Fruit fly (Drosophila melanogaster) whole organism, embryonic: ENCODE measurements around the gene srp.

ENCODE experiments used
- Adf1 ChIP-seq: fragments of 200-800 bp; sonication (Bioruptor generic); IDR thresholded peaks from 2 replicates; pipeline ENCODE4 v1.3.6; 2022; ENCODE audit warnings: missing biosample characterization, missing genetic modification characterization
- Aef1 ChIP-seq: fragments of 200-800 bp; sonication (Bioruptor generic); IDR thresholded peaks from 3 replicates; pipeline ENCODE4 v1.3.6; 2022; ENCODE audit warnings: missing biosample characterization, missing genetic modification characterization
- Bgb ChIP-seq: fragments of 200-800 bp; sonication (Bioruptor generic); IDR thresholded peaks from 2 replicates; pipeline ENCODE4 v1.3.6; 2022; ENCODE audit warnings: missing biosample characterization, missing genetic modification characterization; ENCODE audit not compliant: partially characterized antibody
- Bteb2 ChIP-seq: fragments of 200-800 bp; sonication (Bioruptor generic); optimal IDR thresholded peaks from 2 replicates; lab custom pipeline; 2016; ENCODE audit warnings: missing biosample characterization, missing genetic modification characterization
- CG10543 ChIP-seq: fragments of 200-800 bp; sonication (Bioruptor generic); optimal IDR thresholded peaks from 3 replicates; lab custom pipeline; 2017; ENCODE audit warnings: missing biosample characterization, mild to moderate bottlenecking, missing genetic modification characterization, moderate library complexity
- CG11696 ChIP-seq: fragments of 200-800 bp; sonication (Bioruptor generic); IDR thresholded peaks from 2 replicates; pipeline ENCODE4 v1.3.6; 2022; ENCODE audit warnings: missing biosample characterization, missing genetic modification characterization
- CG12219 ChIP-seq: fragments of 200-800 bp; sonication (Bioruptor generic); optimal IDR thresholded peaks from 3 replicates; lab custom pipeline; 2018; ENCODE audit warnings: missing biosample characterization, mild to moderate bottlenecking, missing genetic modification characterization
- CG13775 ChIP-seq: fragments of 200-800 bp; sonication (Bioruptor generic); optimal IDR thresholded peaks from 3 replicates; lab custom pipeline; 2017; ENCODE audit warnings: missing biosample characterization, mild to moderate bottlenecking, missing genetic modification characterization
- CG14667 ChIP-seq: fragments of 200-800 bp; sonication (Bioruptor generic); IDR thresholded peaks from 2 replicates; pipeline ENCODE4 v1.3.6; 2022; ENCODE audit warnings: missing biosample characterization, missing genetic modification characterization
- CG16815 ChIP-seq: fragments of 200-800 bp; sonication (Bioruptor generic); optimal IDR thresholded peaks from 3 replicates; lab custom pipeline; 2017; ENCODE audit warnings: missing biosample characterization, mild to moderate bottlenecking, missing genetic modification characterization
- CG17328 ChIP-seq: fragments of 200-800 bp; sonication (Bioruptor generic); IDR thresholded peaks from 2 replicates; pipeline ENCODE4 v1.3.6; 2022; ENCODE audit warnings: missing biosample characterization, missing genetic modification characterization
- CG17829 ChIP-seq: fragments of 200-800 bp; optimal IDR thresholded peaks from 2 replicates; lab custom pipeline; 2019; ENCODE audit warnings: missing biosample characterization, mild to moderate bottlenecking, missing genetic modification characterization, moderate library complexity
- CG17912 ChIP-seq: fragments of 200-800 bp; sonication (Bioruptor generic); optimal IDR thresholded peaks from 2 replicates; lab custom pipeline; 2018; ENCODE audit warnings: missing biosample characterization, mild to moderate bottlenecking, missing genetic modification characterization
- CG1832 ChIP-seq: fragments of 200-800 bp; sonication (Bioruptor generic); optimal IDR thresholded peaks from 2 replicates; lab custom pipeline; 2017; ENCODE audit warnings: missing biosample characterization, mild to moderate bottlenecking, missing genetic modification characterization, inconsistent platforms
- CG30431 ChIP-seq: fragments of 200-800 bp; sonication (Bioruptor generic); optimal IDR thresholded peaks from 2 replicates; lab custom pipeline; 2017; ENCODE audit warnings: missing biosample characterization, missing genetic modification characterization
- CG32772 ChIP-seq: fragments of 200-800 bp; sonication (Bioruptor generic); IDR thresholded peaks from 2 replicates; pipeline ENCODE4 v1.3.6; 2022; ENCODE audit warnings: missing biosample characterization, missing genetic modification characterization
- CG34376 ChIP-seq: fragments of 200-800 bp; sonication (Bioruptor generic); optimal IDR thresholded peaks from 2 replicates; lab custom pipeline; 2018; ENCODE audit warnings: missing biosample characterization, mild to moderate bottlenecking, missing genetic modification characterization
- CG4404 ChIP-seq: fragments of 200-800 bp; sonication (Bioruptor generic); IDR thresholded peaks from 2 replicates; pipeline ENCODE4 v1.3.6; 2022; ENCODE audit warnings: missing biosample characterization, missing genetic modification characterization
- CG6689 ChIP-seq: fragments of 200-800 bp; sonication (Bioruptor generic); IDR thresholded peaks from 2 replicates; pipeline ENCODE4 v1.3.6; 2022; ENCODE audit warnings: missing biosample characterization, missing genetic modification characterization
- CG7357 ChIP-seq: fragments of 200-800 bp; sonication (Bioruptor generic); IDR thresholded peaks from 3 replicates; pipeline ENCODE4 v1.3.6; 2022; ENCODE audit warnings: missing biosample characterization, missing genetic modification characterization
- CG7556 ChIP-seq: fragments of 200-800 bp; sonication (Bioruptor generic); optimal IDR thresholded peaks from 2 replicates; lab custom pipeline; 2017; ENCODE audit warnings: missing biosample characterization, mild to moderate bottlenecking, missing genetic modification characterization
- CG7928 ChIP-seq: fragments of 200-800 bp; sonication (Bioruptor generic); optimal IDR thresholded peaks from 2 replicates; lab custom pipeline; 2017; ENCODE audit warnings: missing biosample characterization, mild to moderate bottlenecking, missing genetic modification characterization
- CG7963 ChIP-seq: fragments of 200-800 bp; sonication (Bioruptor generic); IDR thresholded peaks from 3 replicates; pipeline ENCODE4 v1.3.6; 2022; ENCODE audit warnings: missing biosample characterization, missing genetic modification characterization; ENCODE audit not compliant: partially characterized antibody
- CG9437 ChIP-seq: fragments of 200-800 bp; sonication (Bioruptor generic); optimal IDR thresholded peaks from 2 replicates; lab custom pipeline; 2018; ENCODE audit warnings: missing biosample characterization, mild to moderate bottlenecking, missing genetic modification characterization
- CTCF ChIP-seq: fragments of 200-800 bp; sonication (Bioruptor generic); optimal IDR thresholded peaks from 2 replicates; lab custom pipeline; 2017; ENCODE audit warnings: missing biosample characterization, mild to moderate bottlenecking, missing genetic modification characterization, moderate library complexity
- D19A ChIP-seq: fragments of 200-800 bp; optimal IDR thresholded peaks from 3 replicates; lab custom pipeline; 2019; ENCODE audit warnings: missing biosample characterization, mild to moderate bottlenecking, missing genetic modification characterization, moderate library complexity
- Dll ChIP-seq: fragments of 200-800 bp; sonication (Bioruptor generic); IDR thresholded peaks from 4 replicates; pipeline ENCODE4 v1.3.6; 2022; ENCODE audit warnings: missing biosample characterization, missing genetic modification characterization; ENCODE audit not compliant: partially characterized antibody
- Dref ChIP-seq: fragments of 200-800 bp; sonication (Bioruptor generic); IDR thresholded peaks from 2 replicates; pipeline ENCODE4 v1.3.6; 2022; ENCODE audit warnings: missing biosample characterization, missing genetic modification characterization
- Ets65A ChIP-seq: fragments of 200-800 bp; sonication (Bioruptor generic); peaks from one replicate; lab custom pipeline; 2016; ENCODE audit warnings: missing biosample characterization, missing genetic modification characterization
- HmgD ChIP-seq: fragments of 200-800 bp; sonication (Bioruptor generic); optimal IDR thresholded peaks from 3 replicates; lab custom pipeline; 2016; ENCODE audit warnings: missing biosample characterization, missing genetic modification characterization
- HmgZ ChIP-seq: fragments of 200-800 bp; sonication (Bioruptor generic); optimal IDR thresholded peaks from 2 replicates; lab custom pipeline; 2018; ENCODE audit warnings: missing biosample characterization, mild to moderate bottlenecking, missing genetic modification characterization
- NFAT ChIP-seq: fragments of 200-800 bp; sonication (Bioruptor generic); IDR thresholded peaks from 2 replicates; pipeline ENCODE4 v1.3.6; 2022; ENCODE audit warnings: missing biosample characterization, missing genetic modification characterization
- Sox102F ChIP-seq: fragments of 200-800 bp; sonication (Bioruptor generic); optimal IDR thresholded peaks from 2 replicates; lab custom pipeline; 2018; ENCODE audit warnings: missing biosample characterization, mild to moderate bottlenecking, missing genetic modification characterization, moderate library complexity
- Ssrp ChIP-seq: fragments of 200-800 bp; sonication (Bioruptor generic); optimal IDR thresholded peaks from 2 replicates; lab custom pipeline; 2018; ENCODE audit warnings: missing biosample characterization, mild to moderate bottlenecking, missing genetic modification characterization, moderate library complexity
- amos ChIP-seq: fragments of 200-800 bp; sonication (Bioruptor generic); IDR thresholded peaks from 2 replicates; pipeline ENCODE4 v1.3.6; 2022; ENCODE audit warnings: missing biosample characterization, missing genetic modification characterization; ENCODE audit not compliant: partially characterized antibody
- bab2 ChIP-seq: fragments of 200-800 bp; sonication (Bioruptor generic); optimal IDR thresholded peaks from 2 replicates; lab custom pipeline; 2016; ENCODE audit warnings: missing biosample characterization, missing genetic modification characterization
- br ChIP-seq: fragments of >200 bp; optimal IDR thresholded peaks from 2 replicates; lab custom pipeline; 2017
- btn ChIP-seq: fragments of 200-800 bp; sonication (Bioruptor generic); optimal IDR thresholded peaks from 2 replicates; lab custom pipeline; 2016; ENCODE audit warnings: missing biosample characterization, missing genetic modification characterization
- dati ChIP-seq: fragments of 200-800 bp; sonication (Bioruptor generic); IDR thresholded peaks from 2 replicates; pipeline ENCODE4 v1.3.6; 2022; ENCODE audit warnings: missing biosample characterization, missing genetic modification characterization
- en ChIP-seq: fragments of 200-800 bp; sonication (Bioruptor generic); optimal IDR thresholded peaks from 2 replicates; lab custom pipeline; 2016; ENCODE audit warnings: missing biosample characterization, missing genetic modification characterization
- gce ChIP-seq: fragments of 200-800 bp; sonication (Bioruptor generic); IDR thresholded peaks from 3 replicates; pipeline ENCODE4 v1.3.6; 2022; ENCODE audit warnings: missing biosample characterization, missing genetic modification characterization
- gcm2 ChIP-seq: fragments of 200-800 bp; sonication (Bioruptor generic); optimal IDR thresholded peaks from 2 replicates; lab custom pipeline; 2016; ENCODE audit warnings: missing biosample characterization, missing genetic modification characterization
- grau ChIP-seq: fragments of 200-800 bp; optimal IDR thresholded peaks from 3 replicates; lab custom pipeline; 2019; ENCODE audit warnings: missing biosample characterization, mild to moderate bottlenecking, missing genetic modification characterization, moderate library complexity
- gsb-n ChIP-seq: fragments of 200-800 bp; sonication (Bioruptor generic); optimal IDR thresholded peaks from 3 replicates; lab custom pipeline; 2018; ENCODE audit warnings: missing biosample characterization, mild to moderate bottlenecking, missing genetic modification characterization
- insv ChIP-seq, 2 experiments: fragments of 200-800 bp; sonication (Bioruptor generic); optimal IDR thresholded peaks; 3 replicates each; lab custom pipeline; 2016 to 2018; ENCODE audit warnings: missing biosample characterization in 2 of 2, missing genetic modification characterization in 2 of 2
- jumu ChIP-seq: fragments of 200-800 bp; sonication (Bioruptor generic); optimal IDR thresholded peaks from 3 replicates; lab custom pipeline; 2016; ENCODE audit warnings: missing biosample characterization, missing genetic modification characterization
- nom ChIP-seq: fragments of 200-800 bp; sonication (Bioruptor generic); optimal IDR thresholded peaks from 2 replicates; lab custom pipeline; 2017; ENCODE audit warnings: missing biosample characterization, missing genetic modification characterization, mild to moderate bottlenecking, moderate library complexity, missing genetic modification reagents
- pita ChIP-seq: fragments of 200-800 bp; sonication (Bioruptor generic); optimal IDR thresholded peaks from 2 replicates; lab custom pipeline; 2017; ENCODE audit warnings: missing biosample characterization, mild to moderate bottlenecking, missing genetic modification characterization
- stwl ChIP-seq: fragments of 200-800 bp; sonication (Bioruptor generic); optimal IDR thresholded peaks from 3 replicates; lab custom pipeline; 2018; ENCODE audit warnings: missing biosample characterization, mild to moderate bottlenecking, missing genetic modification characterization, moderate library complexity
- tap ChIP-seq: fragments of 200-800 bp; optimal IDR thresholded peaks from 3 replicates; lab custom pipeline; 2019; ENCODE audit warnings: missing biosample characterization, mild to moderate bottlenecking, missing genetic modification characterization, moderate library complexity
- unc-4 ChIP-seq: fragments of 200-800 bp; sonication (Bioruptor generic); IDR thresholded peaks from 2 replicates; pipeline ENCODE4 v1.3.6; 2022; ENCODE audit warnings: missing biosample characterization, missing genetic modification characterization; ENCODE audit not compliant: partially characterized antibody
- unpg ChIP-seq: fragments of 200-800 bp; sonication (Bioruptor generic); optimal IDR thresholded peaks from 3 replicates; lab custom pipeline; 2018; ENCODE audit warnings: missing biosample characterization, mild to moderate bottlenecking, missing genetic modification characterization, moderate library complexity
- yki ChIP-seq: fragments of >200 bp; optimal IDR thresholded peaks from 3 replicates; lab custom pipeline; 2018

srp gene

DNA sequence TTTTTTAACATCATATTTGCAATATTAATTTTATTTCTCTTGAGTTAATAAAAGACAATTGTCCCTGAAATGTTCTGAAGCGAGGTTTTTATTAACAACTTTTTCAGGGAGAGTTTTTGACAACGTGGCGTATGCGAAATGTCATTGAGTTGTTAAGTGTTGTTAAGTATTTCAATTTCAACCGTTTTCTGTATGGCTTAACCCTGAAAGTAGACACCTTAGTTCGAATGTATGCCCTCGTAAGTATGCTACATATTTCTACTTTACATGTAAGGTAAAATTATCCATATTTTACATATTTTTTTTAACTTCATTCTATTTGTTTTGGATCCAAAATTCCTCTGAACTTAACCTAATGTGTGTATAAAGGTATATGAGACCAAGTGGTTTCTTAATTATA lies 18.1 kb downstream of the srp start (continued):
- TF ChIP-seq CG17912 (no peak), CG9437 (GFP tag; lab: Kevin White, UChicago) (no peak), CG30431 (GFP tag; lab: Kevin White, UChicago) (no peak), gcm2 (GFP tag; lab: Kevin White, UChicago) (no peak), Aef1 (GFP tag; lab: Robert Waterston, UW) (no peak), CG13775 (GFP tag; lab: Kevin White, UChicago) (no peak), Dll (GFP tag; lab: Robert Waterston, UW) (peak; percentile 57; the same call in 2 of the 4 replicates), jumu (GFP tag; lab: Kevin White, UChicago) (no peak), CG7357 (GFP tag; lab: Robert Waterston, UW) (no peak), Dref (GFP tag; lab: Robert Waterston, UW) (no peak), HmgD (no peak), CG7556 (no peak), CTCF (peak; percentile 77), HmgZ (peak; percentile 40), tap (tag; lab: Kevin White, UChicago) (no peak), CG32772 (GFP tag; lab: Robert Waterston, UW) (no peak), CG1832 (GFP tag; lab: Kevin White, UChicago) (no peak), CG14667 (no peak), Bgb (peak; percentile 81), CG7928 (GFP tag; lab: Kevin White, UChicago) (no peak), bab2 (GFP tag; lab: Kevin White, UChicago) (no peak), yki (no peak), unc-4 (peak; percentile 49; the same call in 1 of the 2 replicates), btn (no peak), unpg (GFP tag; lab: Kevin White, UChicago) (no peak), CG10543 (no peak), NFAT (GFP tag; lab: Robert Waterston, UW) (no peak), pita (GFP tag; lab: Kevin White, UChicago) (no peak), D19A (no peak), amos (GFP tag; lab: Robert Waterston, UW) (peak; percentile 61), gce (no peak), nom (GFP tag; lab: Kevin White, UChicago) (no peak), CG16815 (GFP tag; lab: Kevin White, UChicago) (no peak), CG12219 (no peak), CG7963 (GFP tag; lab: Robert Waterston, UW) (peak; percentile 48; the same call in 1 of the 3 replicates), dati (no peak), CG6689 (GFP tag; lab: Robert Waterston, UW) (no peak), CG17829 (tag; lab: Kevin White, UChicago) (peak; percentile 31), insv (GFP tag; optimal IDR thresholded peaks at IDR 0.05; lab: Kevin White, UChicago) (no peak), grau (tag; lab: Kevin White, UChicago) (peak; percentile 3), en (GFP tag; lab: Kevin White, UChicago) (no peak), Ets65A (no peak), CG4404 (no peak), Sox102F (GFP tag; lab: Kevin White, UChicago) (no peak), gsb-n (tag; lab: Kevin White, UChicago) (no peak), CG34376 (GFP tag; lab: Kevin White, UChicago) (no peak), CG11696 (GFP tag; lab: Robert Waterston, UW) (no peak), Adf1 (GFP tag; lab: Robert Waterston, UW) (no peak), br (lab: Kevin White, UChicago) (no peak), stwl (tag; lab: Kevin White, UChicago) (peak; percentile 100), CG17328 (GFP tag; lab: Robert Waterston, UW) (no peak), Ssrp (tag; lab: Kevin White, UChicago) (no peak), Bteb2 (no peak)
